Worm (Caenorhabditis elegans) whole organism, L1 larva: ENCODE measurements around the gene F17E9.2.

Experiments used
- C04F5.9 ChIP-seq: sonication (generic microtip); optimal IDR thresholded peaks from 2 replicates; lab custom pipeline; 2016; ENCODE audit warnings: missing genetic modification characterization, missing compliant biosample characterization
- C16A3.4 ChIP-seq: fragments of 150-350 bp; optimal IDR thresholded peaks from 2 replicates; lab custom pipeline; 2014; ENCODE audit warnings: missing biosample characterization, missing genetic modification characterization
- C34B4.2 ChIP-seq: sonication (generic microtip); optimal IDR thresholded peaks from 2 replicates; lab custom pipeline; 2017; ENCODE audit warnings: mild to moderate bottlenecking, missing genetic modification characterization, missing compliant biosample characterization
- Y116A8C.19 ChIP-seq: sonication (generic microtip); optimal IDR thresholded peaks from 2 replicates; lab custom pipeline; 2016; ENCODE audit warnings: missing compliant biosample characterization, missing genetic modification characterization, borderline replicate concordance
- aha-1 ChIP-seq: fragments of 150-350 bp; optimal IDR thresholded peaks from 2 replicates; lab custom pipeline; 2014; ENCODE audit warnings: missing biosample characterization, missing genetic modification characterization
- alr-1 ChIP-seq: fragments of 200-800 bp; sonication (Bioruptor generic); optimal IDR thresholded peaks from 2 replicates; lab custom pipeline; 2018; ENCODE audit warnings: borderline replicate concordance, mild to moderate bottlenecking, missing genetic modification characterization, missing compliant biosample characterization
- aly-2 ChIP-seq: fragments of 150-350 bp; optimal IDR thresholded peaks from 2 replicates; lab custom pipeline; 2014; ENCODE audit warnings: missing biosample characterization, missing genetic modification characterization
- ceh-8 ChIP-seq: fragments of 200-800 bp; sonication (Bioruptor generic); optimal IDR thresholded peaks from 2 replicates; lab custom pipeline; 2018; ENCODE audit warnings: mild to moderate bottlenecking, missing genetic modification characterization, moderate library complexity, missing compliant biosample characterization
- ceh-82 ChIP-seq, 3 experiments: fragments of 150-350 bp in 1 of 3; sonication (generic microtip) in 2 of 3; optimal IDR thresholded peaks; 2 replicates each; lab custom pipeline; 2014 to 2017; ENCODE audit warnings: missing biosample characterization in 3 of 3, missing genetic modification characterization in 3 of 3
- ceh-88 ChIP-seq: fragments of 200-800 bp; sonication (Bioruptor generic); IDR thresholded peaks from 2 replicates; pipeline ENCODE4 v1.3.6; 2022; ENCODE audit warnings: missing genetic modification characterization, missing compliant biosample characterization
- ceh-90 ChIP-seq: sonication (generic microtip); optimal IDR thresholded peaks from 2 replicates; lab custom pipeline; 2016; ENCODE audit warnings: missing genetic modification characterization, missing compliant biosample characterization
- dpl-1 ChIP-seq, 3 experiments: fragments of 150-350 bp in 2 of 3; sonication (generic microtip) in 1 of 3; optimal IDR thresholded peaks; 2 replicates each; lab custom pipeline; 2014 to 2017; ENCODE audit warnings: missing biosample characterization in 3 of 3, missing genetic modification characterization in 3 of 3, missing genetic modification reagents in 3 of 3
- egl-13 ChIP-seq: sonication (generic microtip); optimal IDR thresholded peaks from 2 replicates; lab custom pipeline; 2016; ENCODE audit warnings: missing genotype, missing genetic modification reagents, missing genetic modification characterization, missing compliant biosample characterization
- elt-2 ChIP-seq: sonication (generic microtip); optimal IDR thresholded peaks from 2 replicates; lab custom pipeline; 2016; ENCODE audit warnings: missing genetic modification characterization, mild to moderate bottlenecking, inconsistent platforms, missing compliant biosample characterization, missing genetic modification reagents
- fkh-10 ChIP-seq: sonication (generic microtip); optimal IDR thresholded peaks from 2 replicates; lab custom pipeline; 2017; ENCODE audit warnings: missing biosample characterization, missing genetic modification reagents, missing genetic modification characterization
- fkh-4 ChIP-seq: sonication (generic microtip); optimal IDR thresholded peaks from 2 replicates; lab custom pipeline; 2016; ENCODE audit warnings: missing compliant biosample characterization, missing genetic modification characterization, borderline replicate concordance
- fos-1 ChIP-seq: fragments of 150-350 bp; optimal IDR thresholded peaks from 2 replicates; lab custom pipeline; 2014; ENCODE audit warnings: missing biosample characterization, missing genetic modification characterization
- hpl-2 ChIP-seq: fragments of 150-350 bp; optimal IDR thresholded peaks from 2 replicates; lab custom pipeline; 2014; ENCODE audit warnings: missing biosample characterization, missing genetic modification reagents, missing genetic modification characterization
- irx-1 ChIP-seq: sonication (generic microtip); optimal IDR thresholded peaks from 2 replicates; lab custom pipeline; 2016; ENCODE audit warnings: missing genetic modification characterization, missing compliant biosample characterization
- jun-1 ChIP-seq: fragments of 150-350 bp; optimal IDR thresholded peaks from 2 replicates; lab custom pipeline; 2014; ENCODE audit warnings: missing biosample characterization, missing genetic modification reagents, missing genetic modification characterization
- lin-13 ChIP-seq: fragments of 150-350 bp; optimal IDR thresholded peaks from 2 replicates; lab custom pipeline; 2014; ENCODE audit warnings: missing biosample characterization, missing genetic modification reagents, missing genetic modification characterization
- lin-15B ChIP-seq: fragments of 150-350 bp; sonication (generic microtip); optimal IDR thresholded peaks from 3 replicates; lab custom pipeline; 2014; ENCODE audit warnings: missing biosample characterization, missing genetic modification characterization
- lin-35 ChIP-seq, 2 experiments: fragments of 150-350 bp; optimal IDR thresholded peaks; 2 replicates each; lab custom pipeline; 2014; ENCODE audit warnings: missing biosample characterization in 2 of 2, missing genetic modification characterization in 2 of 2, missing genetic modification reagents in 2 of 2
- lir-3 ChIP-seq: sonication (generic microtip); optimal IDR thresholded peaks from 2 replicates; lab custom pipeline; 2016; ENCODE audit warnings: mild to moderate bottlenecking, missing genetic modification characterization, moderate library complexity, missing compliant biosample characterization; ENCODE audit not compliant: poor library complexity
- mab-9 ChIP-seq: fragments of 200-800 bp; sonication (Bioruptor generic); IDR thresholded peaks from 2 replicates; pipeline ENCODE4 v1.3.6; 2022; ENCODE audit warnings: missing genetic modification reagents, missing genetic modification characterization, missing compliant biosample characterization
- mdl-1 ChIP-seq, 2 experiments: fragments of 150-350 bp; optimal IDR thresholded peaks; 2 replicates each; lab custom pipeline; 2014 to 2017; ENCODE audit warnings: missing biosample characterization in 2 of 2, missing genetic modification characterization in 2 of 2, inconsistent platforms in 1 of 2
- mef-2 ChIP-seq: fragments of 150-350 bp; optimal IDR thresholded peaks from 2 replicates; lab custom pipeline; 2014; ENCODE audit warnings: missing biosample characterization, missing genetic modification characterization
- mep-1 ChIP-seq: fragments of 150-350 bp; optimal IDR thresholded peaks from 2 replicates; lab custom pipeline; 2014; ENCODE audit warnings: missing biosample characterization, missing genetic modification characterization
- nhr-11 ChIP-seq: fragments of 150-350 bp; optimal IDR thresholded peaks from 2 replicates; lab custom pipeline; 2014; ENCODE audit warnings: missing biosample characterization, missing genetic modification characterization
- nhr-12 ChIP-seq: sonication (generic microtip); optimal IDR thresholded peaks from 2 replicates; lab custom pipeline; 2017; ENCODE audit warnings: missing biosample characterization, missing genetic modification characterization
- nhr-19 ChIP-seq: fragments of 200-800 bp; sonication (Bioruptor generic); conservative IDR thresholded peaks from 2 replicates; pipeline ENCODE4 v1.3.6; 2022; ENCODE audit warnings: missing genetic modification characterization, missing compliant biosample characterization
- nhr-237 ChIP-seq: fragments of 150-350 bp; optimal IDR thresholded peaks from 2 replicates; lab custom pipeline; 2014; ENCODE audit warnings: missing biosample characterization, missing genetic modification characterization
- nhr-28 ChIP-seq: fragments of 150-350 bp; optimal IDR thresholded peaks from 2 replicates; lab custom pipeline; 2014; ENCODE audit warnings: missing biosample characterization, missing genetic modification characterization
- nhr-71 ChIP-seq: sonication (generic microtip); optimal IDR thresholded peaks from 2 replicates; lab custom pipeline; 2016; ENCODE audit warnings: mild to moderate bottlenecking, missing genetic modification characterization, moderate library complexity, missing compliant biosample characterization
- pag-3 ChIP-seq: sonication (generic microtip); optimal IDR thresholded peaks from 2 replicates; lab custom pipeline; 2017; ENCODE audit warnings: missing genetic modification characterization, mild to moderate bottlenecking, missing compliant biosample characterization, antibody characterized with exemption, borderline replicate concordance; ENCODE audit not compliant: insufficient read depth
- pax-3 ChIP-seq: fragments of 200-800 bp; sonication (Bioruptor generic); optimal IDR thresholded peaks from 2 replicates; lab custom pipeline; 2018; ENCODE audit warnings: mild to moderate bottlenecking, missing genetic modification characterization, moderate library complexity, missing compliant biosample characterization
- skn-1 ChIP-seq: fragments of 150-350 bp; optimal IDR thresholded peaks from 2 replicates; lab custom pipeline; 2014; ENCODE audit warnings: missing biosample characterization, missing genetic modification characterization
- snpc-4 ChIP-seq: fragments of 150-350 bp; optimal IDR thresholded peaks from 2 replicates; lab custom pipeline; 2014; ENCODE audit warnings: missing biosample characterization, missing genetic modification characterization
- snu-23 ChIP-seq: sonication (generic microtip); optimal IDR thresholded peaks from 2 replicates; lab custom pipeline; 2016; ENCODE audit warnings: missing genetic modification characterization, missing compliant biosample characterization
- sox-4 ChIP-seq: sonication (generic microtip); optimal IDR thresholded peaks from 2 replicates; lab custom pipeline; 2016; ENCODE audit warnings: missing genetic modification characterization, missing compliant biosample characterization
- sptf-1 ChIP-seq: fragments of 150-350 bp; optimal IDR thresholded peaks from 2 replicates; lab custom pipeline; 2014; ENCODE audit warnings: missing biosample characterization, missing genetic modification characterization
- sup-37 ChIP-seq: fragments of 200-800 bp; sonication (Bioruptor generic); optimal IDR thresholded peaks from 2 replicates; lab custom pipeline; 2018; ENCODE audit warnings: mild to moderate bottlenecking, missing genetic modification characterization, missing compliant biosample characterization
- swsn-7 ChIP-seq: sonication (generic microtip); optimal IDR thresholded peaks from 2 replicates; lab custom pipeline; 2016; ENCODE audit warnings: missing genetic modification characterization, missing compliant biosample characterization
- tlp-1 ChIP-seq: fragments of 150-350 bp; optimal IDR thresholded peaks from 2 replicates; lab custom pipeline; 2014; ENCODE audit warnings: missing biosample characterization, missing genetic modification characterization
- unc-130 ChIP-seq: fragments of 150-350 bp; optimal IDR thresholded peaks from 2 replicates; lab custom pipeline; 2017; ENCODE audit warnings: missing biosample characterization, missing genetic modification characterization, inconsistent platforms
- unc-30 ChIP-seq: sonication (generic microtip); optimal IDR thresholded peaks from 2 replicates; lab custom pipeline; 2017; ENCODE audit warnings: missing biosample characterization, missing genetic modification characterization
- unc-62 ChIP-seq: fragments of 150-350 bp; optimal IDR thresholded peaks from 2 replicates; lab custom pipeline; 2014; ENCODE audit warnings: missing biosample characterization, missing genetic modification reagents, missing genetic modification characterization
- unc-86 ChIP-seq: sonication (generic microtip); optimal IDR thresholded peaks from 2 replicates; lab custom pipeline; 2016; ENCODE audit warnings: missing genetic modification characterization, missing compliant biosample characterization
- unc-98 ChIP-seq: fragments of 200-800 bp; sonication (Bioruptor generic); IDR thresholded peaks from 2 replicates; pipeline ENCODE4 v1.3.6; 2022; ENCODE audit warnings: missing genetic modification characterization, missing compliant biosample characterization
- vab-15 ChIP-seq: sonication (generic microtip); optimal IDR thresholded peaks from 2 replicates; lab custom pipeline; 2017; ENCODE audit warnings: missing genotype, mild to moderate bottlenecking, missing genetic modification characterization, missing compliant biosample characterization
- xbp-1 ChIP-seq: sonication (generic microtip); optimal IDR thresholded peaks from 2 replicates; lab custom pipeline; 2016; ENCODE audit warnings: missing genetic modification characterization, missing compliant biosample characterization
- zag-1 ChIP-seq: fragments of 150-350 bp; optimal IDR thresholded peaks from 2 replicates; lab custom pipeline; 2014; ENCODE audit warnings: missing biosample characterization, missing genetic modification characterization
- ztf-11 ChIP-seq, 2 experiments: sonication (generic microtip); optimal IDR thresholded peaks; 2 replicates each; lab custom pipeline; 2016 to 2017; ENCODE audit warnings: missing genetic modification characterization in 2 of 2, missing biosample characterization in 1 of 2, missing compliant biosample characterization in 1 of 2

The F17E9.2 gene

DNA sequence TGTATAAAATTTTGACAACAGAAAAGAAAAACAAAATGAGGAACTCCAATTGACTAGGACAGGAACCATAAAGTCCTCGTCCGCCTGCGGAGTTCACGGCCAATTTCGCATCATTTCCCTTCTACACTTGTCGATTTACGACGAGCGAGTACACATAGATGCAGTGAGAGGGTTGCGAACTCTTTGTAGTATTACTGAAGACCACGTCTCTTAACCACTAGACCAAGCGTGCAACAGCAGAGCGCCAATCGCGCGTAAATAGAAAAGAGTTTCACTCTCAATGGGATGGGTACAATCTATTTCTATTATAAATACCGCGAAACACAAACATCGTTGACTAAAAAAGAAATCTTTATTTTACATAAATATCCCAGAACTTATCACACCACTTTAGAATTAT is 19.7 kb downstream of the F17E9.2 start:
- TF ChIP-seq dpl-1 (GFP tag; optimal IDR thresholded peaks at IDR 0.05; lab: Kevin White, UChicago) (peak; percentile 59 to 67 (median 65)), Y116A8C.19 (tag; lab: Kevin White, UChicago) (no peak), mdl-1 (tag; optimal IDR thresholded peaks at IDR 0.05; lab: Kevin White, UChicago) (peak in 1 of 2 experiments; percentile 82), unc-98 (no peak), sup-37 (GFP tag; lab: Kevin White, UChicago) (no peak), zag-1 (no peak), nhr-19 (GFP tag; lab: Robert Waterston, UW) (peak; percentile 82), hpl-2 (GFP tag; lab: Kevin White, UChicago) (peak; percentile 76), ceh-90 (tag; lab: Kevin White, UChicago) (no peak), unc-30 (tag; lab: Kevin White, UChicago) (no peak), mab-9 (GFP tag; lab: Robert Waterston, UW) (peak; percentile 73), aha-1 (tag; lab: Kevin White, UChicago) (no peak), mep-1 (tag; lab: Kevin White, UChicago) (peak; percentile 94), lin-35 (GFP tag; optimal IDR thresholded peaks at IDR 0.05; lab: Kevin White, UChicago) (peak; percentile 78 to 88), irx-1 (tag; lab: Kevin White, UChicago) (peak; percentile 76), fos-1 (tag; lab: Kevin White, UChicago) (peak; percentile 44), pax-3 (tag; lab: Kevin White, UChicago) (peak; percentile 49), snpc-4 (tag; lab: Kevin White, UChicago) (peak; percentile 51), C04F5.9 (tag; lab: Kevin White, UChicago) (peak; percentile 6), pag-3 (tag; lab: Kevin White, UChicago) (no peak), fkh-10 (GFP tag; lab: Kevin White, UChicago) (no peak), aly-2 (peak; percentile 79), sptf-1 (tag; lab: Kevin White, UChicago) (no peak), tlp-1 (no peak), lin-13 (GFP tag; lab: Kevin White, UChicago) (peak; percentile 80), elt-2 (tag; lab: Kevin White, UChicago) (peak; percentile 50), C16A3.4 (tag; lab: Kevin White, UChicago) (peak; percentile 87), C34B4.2 (tag; lab: Kevin White, UChicago) (no peak), swsn-7 (tag; lab: Kevin White, UChicago) (peak; percentile 88), fkh-4 (tag; lab: Kevin White, UChicago) (no peak), vab-15 (tag; lab: Kevin White, UChicago) (peak; percentile 59), jun-1 (tag; lab: Kevin White, UChicago) (peak; percentile 19), skn-1 (tag; lab: Kevin White, UChicago) (peak; percentile 67), lin-15B (peak; percentile 32), ztf-11 (tag; optimal IDR thresholded peaks at IDR 0.05; lab: Kevin White, UChicago) (peak in 1 of 2 experiments; percentile 27), xbp-1 (tag; lab: Kevin White, UChicago) (peak; percentile 85), egl-13 (tag; lab: Kevin White, UChicago) (peak; percentile 55), ceh-8 (GFP tag; lab: Kevin White, UChicago) (no peak), nhr-11 (tag; lab: Kevin White, UChicago) (no peak), nhr-71 (peak; percentile 91), alr-1 (no peak), lir-3 (peak; percentile 61), nhr-12 (tag; lab: Kevin White, UChicago) (no peak), mef-2 (tag; lab: Kevin White, UChicago) (no peak), nhr-237 (tag; lab: Kevin White, UChicago) (peak; percentile 56), ceh-88 (peak; percentile 63), sox-4 (peak; percentile 50), snu-23 (GFP tag; lab: Kevin White, UChicago) (peak; percentile 95), unc-130 (tag; lab: Kevin White, UChicago) (peak; percentile 62), unc-62 (no peak), nhr-28 (tag; lab: Kevin White, UChicago) (no peak), ceh-82 (tag; optimal IDR thresholded peaks at IDR 0.05; lab: Kevin White, UChicago) (peak; percentile 48 to 88 (median 67)), unc-86 (tag; lab: Kevin White, UChicago) (peak; percentile 25)
